Worm (Caenorhabditis elegans) whole organism, L1 larva: ENCODE measurements around the gene jmjd-3.3.

ENCODE experiments used
- alr-1 ChIP-seq: fragments of 200-800 bp; sonication (Bioruptor generic); optimal IDR thresholded peaks from 2 replicates; lab custom pipeline; 2018; ENCODE audit warnings: borderline replicate concordance, mild to moderate bottlenecking, missing genetic modification characterization, missing compliant biosample characterization
- blmp-1 ChIP-seq: fragments of 150-350 bp; optimal IDR thresholded peaks from 2 replicates; lab custom pipeline; 2014; ENCODE audit warnings: missing biosample characterization, missing genetic modification characterization
- ceh-88 ChIP-seq: fragments of 200-800 bp; sonication (Bioruptor generic); IDR thresholded peaks from 2 replicates; pipeline ENCODE4 v1.3.6; 2022; ENCODE audit warnings: missing genetic modification characterization, missing compliant biosample characterization
- ceh-90 ChIP-seq: sonication (generic microtip); optimal IDR thresholded peaks from 2 replicates; lab custom pipeline; 2016; ENCODE audit warnings: missing genetic modification characterization, missing compliant biosample characterization
- dpl-1 ChIP-seq, 3 experiments: fragments of 150-350 bp in 2 of 3; sonication (generic microtip) in 1 of 3; optimal IDR thresholded peaks; 2 replicates each; lab custom pipeline; 2014 to 2017; ENCODE audit warnings: missing biosample characterization in 3 of 3, missing genetic modification characterization in 3 of 3, missing genetic modification reagents in 3 of 3
- efl-1 ChIP-seq, 4 experiments: fragments of 150-350 bp; optimal IDR thresholded peaks in 3 of 4; peaks in 1 of 4; 1 replicate in 1 of 4; 2 replicates in 3 of 4; lab custom pipeline; 2014; ENCODE audit warnings: missing biosample characterization in 2 of 4, missing genetic modification characterization in 2 of 4, missing genetic modification reagents in 2 of 4
- elt-2 ChIP-seq: sonication (generic microtip); optimal IDR thresholded peaks from 2 replicates; lab custom pipeline; 2016; ENCODE audit warnings: missing genetic modification characterization, mild to moderate bottlenecking, inconsistent platforms, missing compliant biosample characterization, missing genetic modification reagents
- elt-3 ChIP-seq, 6 experiments: fragments of 150-350 bp in 1 of 6; sonication (generic microtip); optimal IDR thresholded peaks; 2 replicates each; lab custom pipeline; 2017 to 2018; ENCODE audit warnings: missing biosample characterization in 6 of 6, missing genetic modification characterization in 6 of 6, inconsistent platforms in 1 of 6
- fos-1 ChIP-seq: fragments of 150-350 bp; optimal IDR thresholded peaks from 2 replicates; lab custom pipeline; 2014; ENCODE audit warnings: missing biosample characterization, missing genetic modification characterization
- hpl-2 ChIP-seq: fragments of 150-350 bp; optimal IDR thresholded peaks from 2 replicates; lab custom pipeline; 2014; ENCODE audit warnings: missing biosample characterization, missing genetic modification reagents, missing genetic modification characterization
- lin-13 ChIP-seq: fragments of 150-350 bp; optimal IDR thresholded peaks from 2 replicates; lab custom pipeline; 2014; ENCODE audit warnings: missing biosample characterization, missing genetic modification reagents, missing genetic modification characterization
- lin-35 ChIP-seq, 2 experiments: fragments of 150-350 bp; optimal IDR thresholded peaks; 2 replicates each; lab custom pipeline; 2014; ENCODE audit warnings: missing biosample characterization in 2 of 2, missing genetic modification characterization in 2 of 2, missing genetic modification reagents in 2 of 2
- lir-3 ChIP-seq: sonication (generic microtip); optimal IDR thresholded peaks from 2 replicates; lab custom pipeline; 2016; ENCODE audit warnings: mild to moderate bottlenecking, missing genetic modification characterization, moderate library complexity, missing compliant biosample characterization; ENCODE audit not compliant: poor library complexity
- mef-2 ChIP-seq: fragments of 150-350 bp; optimal IDR thresholded peaks from 2 replicates; lab custom pipeline; 2014; ENCODE audit warnings: missing biosample characterization, missing genetic modification characterization
- nhr-20 ChIP-seq: sonication (generic microtip); optimal IDR thresholded peaks from 2 replicates; lab custom pipeline; 2016; ENCODE audit warnings: mild to moderate bottlenecking, missing genetic modification characterization, missing compliant biosample characterization
- nhr-237 ChIP-seq: fragments of 150-350 bp; optimal IDR thresholded peaks from 2 replicates; lab custom pipeline; 2014; ENCODE audit warnings: missing biosample characterization, missing genetic modification characterization
- nhr-28 ChIP-seq: fragments of 150-350 bp; optimal IDR thresholded peaks from 2 replicates; lab custom pipeline; 2014; ENCODE audit warnings: missing biosample characterization, missing genetic modification characterization
- nhr-76 ChIP-seq: sonication (generic microtip); optimal IDR thresholded peaks from 2 replicates; lab custom pipeline; 2017; ENCODE audit warnings: missing biosample characterization, missing genetic modification characterization
- nhr-90 ChIP-seq: sonication (generic microtip); optimal IDR thresholded peaks from 2 replicates; lab custom pipeline; 2016; ENCODE audit warnings: mild to moderate bottlenecking, missing genetic modification characterization, missing compliant biosample characterization; ENCODE audit not compliant: poor library complexity
- pax-3 ChIP-seq: fragments of 200-800 bp; sonication (Bioruptor generic); optimal IDR thresholded peaks from 2 replicates; lab custom pipeline; 2018; ENCODE audit warnings: mild to moderate bottlenecking, missing genetic modification characterization, moderate library complexity, missing compliant biosample characterization
- rnt-1 ChIP-seq: sonication (generic microtip); optimal IDR thresholded peaks from 2 replicates; lab custom pipeline; 2016; ENCODE audit warnings: mild to moderate bottlenecking, missing genetic modification characterization, moderate library complexity, missing compliant biosample characterization
- skn-1 ChIP-seq: fragments of 150-350 bp; optimal IDR thresholded peaks from 2 replicates; lab custom pipeline; 2014; ENCODE audit warnings: missing biosample characterization, missing genetic modification characterization
- snpc-4 ChIP-seq: fragments of 150-350 bp; optimal IDR thresholded peaks from 2 replicates; lab custom pipeline; 2014; ENCODE audit warnings: missing biosample characterization, missing genetic modification characterization
- unc-130 ChIP-seq: fragments of 150-350 bp; optimal IDR thresholded peaks from 2 replicates; lab custom pipeline; 2017; ENCODE audit warnings: missing biosample characterization, missing genetic modification characterization, inconsistent platforms
- unc-62 ChIP-seq: fragments of 150-350 bp; optimal IDR thresholded peaks from 2 replicates; lab custom pipeline; 2014; ENCODE audit warnings: missing biosample characterization, missing genetic modification reagents, missing genetic modification characterization
- unc-86 ChIP-seq: sonication (generic microtip); optimal IDR thresholded peaks from 2 replicates; lab custom pipeline; 2016; ENCODE audit warnings: missing genetic modification characterization, missing compliant biosample characterization
- zip-4 ChIP-seq: fragments of 200-800 bp; sonication (Bioruptor generic); optimal IDR thresholded peaks from 2 replicates; lab custom pipeline; 2018; ENCODE audit warnings: mild to moderate bottlenecking, missing genetic modification characterization, moderate library complexity, missing compliant biosample characterization
- ztf-4 ChIP-seq: fragments of 150-350 bp; optimal IDR thresholded peaks from 2 replicates; lab custom pipeline; 2014; ENCODE audit warnings: missing biosample characterization, missing genetic modification characterization

jmjd-3.3 gene

DNA sequence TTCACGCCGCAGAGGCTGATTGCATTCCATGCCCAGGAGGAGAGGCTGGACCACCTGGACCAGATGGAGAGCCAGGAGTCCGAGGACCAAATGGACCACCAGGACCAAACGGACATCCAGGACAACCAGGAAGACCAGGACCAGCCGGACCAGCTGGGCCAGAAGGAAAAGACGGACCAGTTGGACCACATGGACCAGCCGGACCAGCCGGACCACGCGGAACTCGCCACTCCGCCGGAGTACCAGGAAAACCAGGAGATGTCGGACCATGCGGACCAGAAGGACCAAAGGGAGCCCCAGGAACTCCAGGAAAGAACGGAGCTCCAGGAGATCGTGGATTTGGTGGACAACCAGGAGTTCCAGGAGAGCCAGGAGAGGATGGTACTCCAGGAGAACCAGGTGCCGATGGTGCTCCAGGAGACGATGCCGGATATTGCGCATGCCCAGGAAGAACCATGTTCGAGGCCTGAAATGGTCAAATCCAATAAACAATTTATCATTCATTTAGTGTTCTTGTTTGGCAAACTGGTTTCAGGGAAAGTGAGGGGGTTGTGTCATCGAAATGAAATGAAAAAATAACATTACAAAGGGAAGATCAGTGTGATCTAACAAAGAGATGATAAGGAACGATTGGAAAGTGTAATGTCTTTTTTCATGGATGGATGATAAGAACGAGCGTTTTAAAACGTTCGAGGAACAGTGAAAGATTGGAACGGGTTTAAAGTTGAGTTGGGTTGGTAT is 33.9 kb downstream of the jmjd-3.3 start:
- TF ChIP-seq mef-2 (tag; lab: Kevin White, UChicago), result no peak
- TF ChIP-seq elt-3 (tag; optimal IDR thresholded peaks at IDR 0.05; lab: Kevin White, UChicago), result peak in 2 of 6 experiments; percentile 15
- peak; percentile 83 for TF ChIP-seq blmp-1 (tag; lab: Kevin White, UChicago)
- TF ChIP-seq nhr-20, result no peak
- no peak for TF ChIP-seq nhr-237 (tag; lab: Kevin White, UChicago)
- TF ChIP-seq lin-35 (GFP tag; optimal IDR thresholded peaks at IDR 0.05; lab: Kevin White, UChicago), result no peak

- TF ChIP-seq efl-1 (optimal IDR thresholded peaks at IDR 0.05; lab: Kevin White, UChicago) (no peak), efl-1 (GFP tag; optimal IDR thresholded peaks at IDR 0.05 in 1 of 2; lab: Kevin White, UChicago) (peak in 1 of 2 experiments; percentile 45), unc-130 (tag; lab: Kevin White, UChicago) (no peak)
These were observed 35.6 kb downstream of the jmjd-3.3 start, which contains the start of gene tre-4 for ce11 chrX:13471855-13472254. TSS of gene tre-4 (plus strand) at chrX:13472155.

- no peak for TF ChIP-seq dpl-1 (GFP tag; optimal IDR thresholded peaks at IDR 0.05; lab: Kevin White, UChicago)
- TF ChIP-seq pax-3 (tag; lab: Kevin White, UChicago), result no peak
- TF ChIP-seq nhr-28 (tag; lab: Kevin White, UChicago), result no peak
- TF ChIP-seq nhr-90 (tag; lab: Kevin White, UChicago), result no peak
- TF ChIP-seq fos-1 (tag; lab: Kevin White, UChicago), result no peak
- TF ChIP-seq, all 84 proteins: peak for 0
These were observed 41.1 kb downstream of the jmjd-3.3 start, which contains the start of gene efn-3 for ce11 chrX:13477356-13477755. TSS of gene efn-3 (minus strand) at chrX:13477456.

DNA sequence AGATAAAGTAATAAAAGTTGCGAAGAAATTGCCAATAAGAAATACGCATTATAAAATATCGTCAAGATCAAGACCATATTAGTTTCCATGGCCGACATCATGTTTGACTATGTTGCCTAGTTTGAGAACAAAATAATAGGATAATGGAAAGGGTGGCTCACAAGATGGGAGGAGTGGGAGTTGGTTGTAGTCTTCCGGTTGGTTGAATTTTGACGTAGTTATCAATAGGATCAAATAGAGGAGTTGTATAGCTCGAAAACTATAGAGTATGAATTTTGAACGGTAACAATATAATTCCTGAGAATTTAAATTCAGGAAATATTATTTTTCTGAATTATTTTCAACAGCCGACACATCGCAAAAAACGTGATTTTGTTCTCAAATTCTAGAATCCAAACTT is 45.5 kb downstream of the jmjd-3.3 start, which contains the start of gene srd-50:
TSS of gene srd-50 (minus strand) at position 101 of the 400 bp plus-strand sequence.
- no peak for TF ChIP-seq skn-1 (tag; lab: Kevin White, UChicago)
- no peak for TF ChIP-seq nhr-20
- no peak for TF ChIP-seq blmp-1 (tag; lab: Kevin White, UChicago)
- no peak for TF ChIP-seq snpc-4 (tag; lab: Kevin White, UChicago)
- no peak for TF ChIP-seq zip-4 (GFP tag; lab: Kevin White, UChicago)
- no peak for TF ChIP-seq ceh-90 (tag; lab: Kevin White, UChicago)

DNA sequence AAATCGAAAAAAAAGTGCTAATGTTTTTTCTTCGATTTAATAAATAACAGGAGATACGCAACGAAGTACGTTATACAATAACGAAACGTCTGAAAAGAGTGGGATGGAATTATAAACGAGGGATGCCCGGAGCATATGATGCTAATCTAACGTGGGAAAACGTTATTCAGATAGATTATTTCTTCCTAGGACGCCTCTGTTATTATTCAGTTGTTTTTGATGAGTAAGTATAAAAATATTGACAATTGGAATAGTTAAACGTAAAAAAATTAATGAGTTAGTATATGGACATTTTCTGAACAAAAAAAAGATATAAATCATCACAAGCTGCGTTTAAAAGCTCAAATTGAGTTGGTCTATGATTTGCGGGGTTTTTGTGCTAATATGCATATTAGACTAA is 48.6 kb downstream of the jmjd-3.3 start, which contains the start of gene srd-51:
TSS of gene srd-51 (minus strand) at position 101 of the 400 bp plus-strand sequence.
- no peak for TF ChIP-seq hpl-2 (GFP tag; lab: Kevin White, UChicago)
- no peak for TF ChIP-seq alr-1 (tag; lab: Kevin White, UChicago)
- no peak for TF ChIP-seq unc-86 (tag; lab: Kevin White, UChicago)
- no peak for TF ChIP-seq lir-3 (tag; lab: Kevin White, UChicago)
- TF ChIP-seq ztf-4 (tag; lab: Kevin White, UChicago), result no peak
- no peak for TF ChIP-seq ceh-88 (GFP tag; lab: Robert Waterston, UW)
- no peak for TF ChIP-seq lin-13
- TF ChIP-seq nhr-76 (tag; lab: Kevin White, UChicago), result no peak
- no peak for TF ChIP-seq rnt-1 (tag; lab: Kevin White, UChicago)
- TF ChIP-seq elt-2, result no peak
- no peak for TF ChIP-seq unc-62 (GFP tag; lab: Kevin White, UChicago)
